Fruit fly (Drosophila melanogaster) Kc167 (cell line): ENCODE measurements around the gene CG34163.

Source experiments
- Myc ChIP-seq: fragments of >200 bp; optimal IDR thresholded peaks from 2 replicates; lab custom pipeline; 2017; ENCODE audit warnings: missing external identifiers
- ttk ChIP-seq: sonication (Bioruptor generic); optimal IDR thresholded peaks from 2 replicates; lab custom pipeline; 2017; ENCODE audit warnings: missing external identifiers

- no peak for TF ChIP-seq ttk (lab: Kevin White, UChicago)
- TF ChIP-seq Myc (lab: Kevin White, UChicago) = no peak
Measured at dm6 chr2L:11963422-11964322, 24.4 kb upstream of the CG34163 start.
